Worm (Caenorhabditis elegans): ENCODE data around the gene math-45.
"Not testable (repeated sequence)": the region's sequence is repeated elsewhere in the genome, so short reads cannot be mapped to it uniquely, and the experiment has no call there.

The math-45 gene

ce11 chrII:1467711-1468110 is 49.5 kb downstream of the math-45 start, which contains the start of gene Y51H7C.1:
Y51H7C.1 (plus strand) TSS chrII:1467727.
- not testable (repeated sequence) for TF ChIP-seq nfya-1 (tag; optimal IDR thresholded peaks at IDR 0.05; ENCODE audit: insufficient read depth); ama-1 (optimal IDR thresholded peaks at IDR 0.05); pha-4 (tag; optimal IDR thresholded peaks at IDR 0.05)

- TF ChIP-seq ceh-9 (tag; optimal IDR thresholded peaks at IDR 0.05) (no peak), fkh-10 (GFP tag; optimal IDR thresholded peaks at IDR 0.05) (no peak), egl-27 (tag; optimal IDR thresholded peaks at IDR 0.05) (no peak), nhr-23 (tag; optimal IDR thresholded peaks at IDR 0.05) (no peak), hmg-11 (tag; optimal IDR thresholded peaks at IDR 0.05) (no peak)
Measured at ce11 chrII:1466448-1466847, 50.8 kb downstream of the math-45 start, which contains the start of gene Y51H7C.13. Y51H7C.13 (minus strand) TSS chrII:1466548.

All from whole organism, L3 larva.